Worm (Caenorhabditis elegans) whole organism, midembryonic: ENCODE results near the gene mup-4.

ENCODE experiments used
- T22C8.4 ChIP-seq: fragments of 200-800 bp; sonication (Bioruptor generic); IDR thresholded peaks from 2 replicates; pipeline ENCODE4 v1.3.6; 2022; ENCODE audit warnings: missing genetic modification characterization, missing compliant biosample characterization
- cog-1 ChIP-seq: sonication (generic microtip); optimal IDR thresholded peaks from 2 replicates; lab custom pipeline; 2016; ENCODE audit warnings: missing genetic modification characterization, missing compliant biosample characterization
- flt-1 ChIP-seq: fragments of 200-800 bp; sonication (Bioruptor generic); IDR thresholded peaks from 2 replicates; pipeline ENCODE4 v1.3.6; 2022; ENCODE audit warnings: missing genetic modification characterization, missing compliant biosample characterization
- klf-2 ChIP-seq: fragments of 200-800 bp; sonication (Bioruptor generic); conservative IDR thresholded peaks from 2 replicates; pipeline ENCODE4 v1.3.6; 2022; ENCODE audit warnings: missing genetic modification reagents, missing genetic modification characterization, missing compliant biosample characterization
- med-1 ChIP-seq: sonication (generic microtip); optimal IDR thresholded peaks from 2 replicates; lab custom pipeline; 2017; ENCODE audit warnings: missing genetic modification characterization, mild to moderate bottlenecking, missing compliant biosample characterization, antibody characterized with exemption, missing genetic modification reagents; ENCODE audit not compliant: insufficient read depth
- ref-1 ChIP-seq: fragments of 200-800 bp; sonication (Bioruptor generic); conservative IDR thresholded peaks from 2 replicates; pipeline ENCODE4 v1.3.6; 2022; ENCODE audit warnings: missing genetic modification reagents, missing genetic modification characterization, missing compliant biosample characterization
- tab-1 ChIP-seq: fragments of 200-800 bp; sonication (Bioruptor generic); IDR thresholded peaks from 2 replicates; pipeline ENCODE4 v1.3.6; 2022; ENCODE audit warnings: missing genetic modification characterization, missing compliant biosample characterization
- ztf-23 ChIP-seq: fragments of 200-800 bp; sonication (Bioruptor generic); IDR thresholded peaks from 2 replicates; pipeline ENCODE4 v1.3.6; 2022; ENCODE audit warnings: missing genetic modification reagents, missing genetic modification characterization, missing compliant biosample characterization

DNA sequence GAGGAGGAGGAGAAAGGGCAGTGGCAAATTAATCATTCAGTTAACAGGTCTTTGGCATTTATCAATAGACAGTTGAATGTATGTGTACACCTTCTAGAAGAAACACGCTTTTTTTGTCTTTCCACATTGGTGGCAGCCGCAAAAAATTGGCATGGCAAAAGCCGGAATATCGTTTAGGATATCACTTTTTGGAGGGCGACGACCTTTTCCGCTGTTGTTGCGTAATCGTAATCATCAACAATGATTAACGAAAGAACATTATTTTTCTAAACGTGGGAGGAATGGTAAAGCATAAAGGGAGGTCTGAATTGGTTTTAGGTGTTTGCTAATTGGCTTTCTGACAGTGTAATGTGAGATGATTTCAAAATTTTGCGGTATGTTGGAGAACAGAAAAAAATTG, 3.0 kb upstream of the mup-4 start:
- no peak for TF ChIP-seq ztf-23
- TF ChIP-seq ref-1 (GFP tag; lab: Robert Waterston, UW): no peak
- no peak for TF ChIP-seq flt-1 (GFP tag; lab: Robert Waterston, UW)
- no peak for TF ChIP-seq T22C8.4 (GFP tag; lab: Robert Waterston, UW)
- TF ChIP-seq med-1 (GFP tag; lab: Kevin White, UChicago): no peak
- TF ChIP-seq cog-1: no peak
- no peak for TF ChIP-seq klf-2 (GFP tag; lab: Robert Waterston, UW)
- no peak for TF ChIP-seq tab-1 (GFP tag; lab: Robert Waterston, UW)
